Fruit fly (Drosophila melanogaster): ENCODE results near the gene crb.

Gene crb

dm6 chr3R:24357698-24358097, 62.8 kb downstream of the crb start, which contains the start of gene Golgin84 (continued):
- TF ChIP-seq p53 (GFP tag; optimal IDR thresholded peaks at IDR 0.05) (no peak), CG9876 (GFP tag; optimal IDR thresholded peaks at IDR 0.05) (no peak), Sox100B (GFP tag; optimal IDR thresholded peaks at IDR 0.05) (no peak), CG9727 (GFP tag; optimal IDR thresholded peaks at IDR 0.05) (no peak), Dek (tag; optimal IDR thresholded peaks at IDR 0.05) (no peak), MESR4 (GFP tag; optimal IDR thresholded peaks at IDR 0.05) (peak; percentile 59), Dfd (GFP tag; optimal IDR thresholded peaks at IDR 0.05) (no peak), NC2α (GFP tag; optimal IDR thresholded peaks at IDR 0.05) (no peak), ranshi (GFP tag; IDR thresholded peaks at IDR 0.05) (no peak), vfl (GFP tag; optimal IDR thresholded peaks at IDR 0.05) (no peak), CG31441 (GFP tag; IDR thresholded peaks at IDR 0.05) (no peak), bbx (GFP tag; IDR thresholded peaks at IDR 0.05; ENCODE audit: partially characterized antibody) (no peak), al (GFP tag; IDR thresholded peaks at IDR 0.05) (no peak), CG10366 (GFP tag; IDR thresholded peaks at IDR 0.05) (no peak), gem (tag; optimal IDR thresholded peaks at IDR 0.05) (no peak), HLHmδ (GFP tag; optimal IDR thresholded peaks at IDR 0.05) (no peak), ind (GFP tag; optimal IDR thresholded peaks at IDR 0.05) (no peak), CG17186 (GFP tag; optimal IDR thresholded peaks at IDR 0.05) (no peak), Myb (GFP tag; optimal IDR thresholded peaks at IDR 0.05) (peak; percentile 94), Nf-YA (GFP tag; IDR thresholded peaks at IDR 0.05) (no peak), CG42726 (GFP tag; IDR thresholded peaks at IDR 0.05; ENCODE audit: partially characterized antibody) (no peak), CG2678 (tag; optimal IDR thresholded peaks at IDR 0.05) (no peak), CG8924 (tag; optimal IDR thresholded peaks at IDR 0.05) (no peak), CG34224 (GFP tag; IDR thresholded peaks at IDR 0.05; ENCODE audit: partially characterized antibody) (no peak), ftz-f1 (GFP tag; optimal IDR thresholded peaks at IDR 0.05) (no peak), CG10654 (GFP tag; optimal IDR thresholded peaks at IDR 0.05) (no peak), slp2 (GFP tag; optimal IDR thresholded peaks at IDR 0.05) (no peak), Chrac-16 (GFP tag; optimal IDR thresholded peaks at IDR 0.05) (no peak), sug (tag; optimal IDR thresholded peaks at IDR 0.05) (no peak), CG5180 (GFP tag; optimal IDR thresholded peaks at IDR 0.05) (no peak), ac (GFP tag; optimal IDR thresholded peaks at IDR 0.05) (no peak), CG6272 (GFP tag; IDR thresholded peaks at IDR 0.05) (no peak), YL-1 (GFP tag; optimal IDR thresholded peaks at IDR 0.05) (peak; percentile 26), CG3726 (GFP tag; IDR thresholded peaks at IDR 0.05) (0 out of 3 replicates have a peak, but pooled peaks have one; percentile 28), CG13894 (tag; optimal IDR thresholded peaks at IDR 0.05) (no peak), Hey (tag; optimal IDR thresholded peaks at IDR 0.05) (no peak), Kr (GFP tag; optimal IDR thresholded peaks at IDR 0.05) (no peak), Hr78 (GFP tag; optimal IDR thresholded peaks at IDR 0.05) (no peak), Atf6 (GFP tag; IDR thresholded peaks at IDR 0.05) (no peak), sens-2 (GFP tag; IDR thresholded peaks at IDR 0.05) (no peak), sens (GFP tag) (no peak), grau (tag; optimal IDR thresholded peaks at IDR 0.05) (no peak), lmd (GFP tag; IDR thresholded peaks at IDR 0.05) (no peak), ems (GFP tag; optimal IDR thresholded peaks at IDR 0.05) (no peak), CG13287 (GFP tag; IDR thresholded peaks at IDR 0.05; ENCODE audit: partially characterized antibody) (peak; percentile 16; the same call in 1 of the 2 replicates), CG3065 (GFP tag; optimal IDR thresholded peaks at IDR 0.05) (no peak), TFAM (GFP tag; optimal IDR thresholded peaks at IDR 0.05) (no peak), Ets65A (GFP tag) (no peak), H15 (GFP tag; IDR thresholded peaks at IDR 0.05) (no peak), amos (GFP tag; IDR thresholded peaks at IDR 0.05; ENCODE audit: partially characterized antibody) (no peak), Side (GFP tag; optimal IDR thresholded peaks at IDR 0.05) (no peak), lola (GFP tag; optimal IDR thresholded peaks at IDR 0.05) (no peak)

Data from whole organism, embryonic.